Fruit fly (Drosophila melanogaster): ENCODE results near the gene CG8028.
A peak's percentile ranks its signal among the peaks of the same experiment; 100 is the strongest.

CG8028 gene

DNA sequence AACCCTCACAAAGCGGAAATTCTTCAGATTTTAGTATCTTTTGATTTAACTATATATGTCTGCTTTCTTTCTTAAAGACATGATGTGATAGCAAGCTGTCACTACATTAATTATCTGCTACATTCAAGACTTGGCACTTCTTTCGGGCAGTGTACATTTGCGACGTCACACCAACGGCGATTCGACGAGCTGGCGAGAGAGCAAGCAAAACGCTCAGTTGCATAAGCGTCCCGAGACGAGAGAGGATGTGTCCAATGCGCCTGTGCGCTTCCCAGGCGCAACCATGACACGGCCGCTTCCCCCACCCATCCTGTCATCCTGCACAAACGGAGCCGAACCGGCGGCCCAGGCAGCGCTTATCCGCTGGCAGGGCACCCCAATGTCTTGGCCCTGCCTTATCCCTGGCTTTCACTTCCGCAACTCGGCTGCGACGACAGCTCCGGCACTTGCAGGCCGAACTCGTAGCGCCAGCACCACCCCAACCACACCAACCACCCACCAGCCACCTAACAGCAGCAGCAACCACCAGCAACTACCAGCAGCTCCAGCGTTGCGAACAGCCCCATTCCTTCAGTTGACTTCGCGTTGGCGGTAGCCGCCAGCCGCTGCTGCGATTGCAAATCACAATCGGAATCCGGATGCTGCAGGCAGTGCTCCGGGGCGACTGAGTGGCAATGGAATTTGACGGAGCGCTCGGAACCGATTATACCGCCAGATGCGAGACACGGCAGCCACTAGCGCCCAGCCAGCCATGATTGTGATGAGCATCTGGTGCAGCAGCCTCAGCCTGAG lies 31.5 kb downstream of the CG8028 start, which contains the start of gene Hs3st-B (continued):
- TF ChIP-seq CG18619 (GFP tag; optimal IDR thresholded peaks at IDR 0.05) (peak; percentile 26), CG10366 (GFP tag; IDR thresholded peaks at IDR 0.05) (no peak), CG8388 (GFP tag; optimal IDR thresholded peaks at IDR 0.05) (no peak), phol (tag; optimal IDR thresholded peaks at IDR 0.05) (peak; percentile 25), Camta (GFP tag; optimal IDR thresholded peaks at IDR 0.05) (no peak), hb (GFP tag; IDR thresholded peaks at IDR 0.05; ENCODE audit: partially characterized antibody) (no peak), CG16813 (GFP tag; IDR thresholded peaks at IDR 0.05; ENCODE audit: partially characterized antibody) (no peak), so (GFP tag; IDR thresholded peaks at IDR 0.05) (no peak), CG12104 (GFP tag; optimal IDR thresholded peaks at IDR 0.05) (no peak), scrt (GFP tag; optimal IDR thresholded peaks at IDR 0.05) (no peak), CG18764 (GFP tag; optimal IDR thresholded peaks at IDR 0.05) (no peak), CG33213 (GFP tag; optimal IDR thresholded peaks at IDR 0.05) (no peak), Optix (GFP tag; IDR thresholded peaks at IDR 0.05) (0 out of 3 replicates have a peak, but pooled peaks have one; percentile 27), Six4 (GFP tag; optimal IDR thresholded peaks at IDR 0.05) (no peak), Hmr (GFP tag; optimal IDR thresholded peaks at IDR 0.05) (no peak), CG30403 (GFP tag; optimal IDR thresholded peaks at IDR 0.05) (peak; percentile 29), CG17359 (tag; optimal IDR thresholded peaks at IDR 0.05) (peak; percentile 19), Deaf1 (tag; optimal IDR thresholded peaks at IDR 0.05) (peak; percentile 48), Aef1 (GFP tag; IDR thresholded peaks at IDR 0.05) (no peak), Usf (GFP tag; optimal IDR thresholded peaks at IDR 0.05) (no peak), HHEX (GFP tag; optimal IDR thresholded peaks at IDR 0.05) (peak; percentile 32), toy (GFP tag; IDR thresholded peaks at IDR 0.05) (no peak), CG11504 (tag; optimal IDR thresholded peaks at IDR 0.05) (no peak), maf-S (GFP tag; optimal IDR thresholded peaks at IDR 0.05) (no peak), Mrtf (GFP tag; IDR thresholded peaks at IDR 0.05) (no peak), cwo (GFP tag; optimal IDR thresholded peaks at IDR 0.05) (peak; percentile 32), CG8944 (GFP tag; optimal IDR thresholded peaks at IDR 0.05) (no peak), CG6854 (GFP tag; optimal IDR thresholded peaks at IDR 0.05) (peak; percentile 12), sens (GFP tag) (peak; percentile 69), CG12769 (tag; optimal IDR thresholded peaks at IDR 0.05) (no peak), lmd (GFP tag; IDR thresholded peaks at IDR 0.05) (no peak), her (GFP tag; optimal IDR thresholded peaks at IDR 0.05) (no peak), dati (GFP tag; IDR thresholded peaks at IDR 0.05) (no peak), CG14860 (GFP tag; IDR thresholded peaks at IDR 0.05; ENCODE audit: partially characterized antibody) (no peak), pan (optimal IDR thresholded peaks at IDR 0.05) (no peak), pan (GFP tag; optimal IDR thresholded peaks at IDR 0.05 in 1 of 2, IDR thresholded peaks at IDR 0.05 in 1 of 2) (peak in 1 of 2 experiments; percentile 32), crol (GFP tag; IDR thresholded peaks at IDR 0.05) (0 out of 2 replicates have a peak, but pooled peaks have one; percentile 16), Sox100B (GFP tag; optimal IDR thresholded peaks at IDR 0.05) (no peak), Dip2 (GFP tag; IDR thresholded peaks at IDR 0.05) (no peak), eve (GFP tag; optimal IDR thresholded peaks at IDR 0.05) (no peak), Mad (GFP tag; optimal IDR thresholded peaks at IDR 0.05) (no peak), sim (GFP tag; IDR thresholded peaks at IDR 0.05) (no peak), hkb (optimal IDR thresholded peaks at IDR 0.05) (no peak), hkb (GFP tag; IDR thresholded peaks at IDR 0.05) (no peak), zen (tag; optimal IDR thresholded peaks at IDR 0.05) (no peak), jumu (GFP tag; optimal IDR thresholded peaks at IDR 0.05) (no peak), CG8359 (GFP tag; optimal IDR thresholded peaks at IDR 0.05; ENCODE audit: borderline replicate concordance) (no peak), CG13296 (GFP tag; optimal IDR thresholded peaks at IDR 0.05) (no peak), CG15696 (tag; optimal IDR thresholded peaks at IDR 0.05) (no peak), zfh1 (GFP tag; IDR thresholded peaks at IDR 0.05) (peak; percentile 47; the same call in 2 of the 3 replicates)
